Worm (Caenorhabditis elegans) whole organism, L3 larva: Measurements from ENCODE around the gene acp-4.

Source experiments
- egl-27 ChIP-seq: sonication (generic microtip); optimal IDR thresholded peaks from 4 replicates; lab custom pipeline; 2017; ENCODE audit warnings: missing biosample characterization, missing genetic modification reagents, missing genetic modification characterization
- nhr-43 ChIP-seq: sonication (generic microtip); optimal IDR thresholded peaks from 2 replicates; lab custom pipeline; 2016; ENCODE audit warnings: mild to moderate bottlenecking, missing genetic modification characterization, missing compliant biosample characterization; ENCODE audit not compliant: poor library complexity, severe bottlenecking

ce11 chrII:8399064-8399463 is 35.8 kb downstream of the acp-4 start, which contains the start of gene dod-23:
- TF ChIP-seq egl-27 (tag; lab: Kevin White, UChicago) (no peak), nhr-43 (tag; lab: Kevin White, UChicago) (no peak)
